Worm (Caenorhabditis elegans) whole organism, midembryonic: ENCODE results near the gene abch-1.

Source experiments
- T22C8.4 ChIP-seq: fragments of 200-800 bp; sonication (Bioruptor generic); IDR thresholded peaks from 2 replicates; pipeline ENCODE4 v1.3.6; 2022; ENCODE audit warnings: missing genetic modification characterization, missing compliant biosample characterization
- klf-2 ChIP-seq: fragments of 200-800 bp; sonication (Bioruptor generic); conservative IDR thresholded peaks from 2 replicates; pipeline ENCODE4 v1.3.6; 2022; ENCODE audit warnings: missing genetic modification reagents, missing genetic modification characterization, missing compliant biosample characterization
- ref-1 ChIP-seq: fragments of 200-800 bp; sonication (Bioruptor generic); conservative IDR thresholded peaks from 2 replicates; pipeline ENCODE4 v1.3.6; 2022; ENCODE audit warnings: missing genetic modification reagents, missing genetic modification characterization, missing compliant biosample characterization
- ztf-29 ChIP-seq: fragments of 200-800 bp; sonication (Bioruptor generic); IDR thresholded peaks from 2 replicates; pipeline ENCODE4 v1.3.6; 2022; ENCODE audit warnings: missing genetic modification reagents, missing genetic modification characterization, missing compliant biosample characterization

DNA sequence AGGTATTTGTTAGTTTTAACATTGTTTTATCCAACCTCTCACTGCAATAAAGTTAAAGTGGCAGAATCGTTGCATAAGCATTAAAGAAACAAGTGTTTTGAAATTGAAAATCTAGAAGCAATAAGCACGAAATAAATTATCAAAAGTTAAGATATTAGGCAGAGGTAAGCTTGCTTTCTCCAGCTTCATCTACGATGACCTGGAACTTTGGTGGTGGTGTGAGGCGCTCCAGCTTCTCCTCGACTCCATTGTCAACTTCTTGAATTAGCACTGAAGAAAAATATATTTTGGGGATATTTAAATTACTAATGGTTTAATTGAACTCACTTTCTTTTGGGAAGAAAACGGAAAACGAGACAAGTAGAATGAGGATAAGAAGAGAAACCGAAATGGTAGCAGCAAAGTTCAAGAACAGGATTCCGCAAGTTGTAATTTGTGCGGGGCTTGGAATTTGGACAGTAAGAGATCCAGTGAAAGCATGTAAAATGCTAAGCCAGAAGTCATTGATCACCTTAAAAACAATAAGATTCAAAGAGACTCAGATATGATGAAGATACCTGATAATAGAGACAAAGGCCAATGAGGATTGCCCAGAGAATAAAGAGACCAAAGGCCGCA is 37.6 kb downstream of the abch-1 start:
- TF ChIP-seq ref-1 (GFP tag; lab: Robert Waterston, UW) (no peak), T22C8.4 (GFP tag; lab: Robert Waterston, UW) (no peak), ztf-29 (GFP tag; lab: Robert Waterston, UW) (no peak), klf-2 (GFP tag; lab: Robert Waterston, UW) (no peak)
